Worm (Caenorhabditis elegans): ENCODE data around the gene frpr-9.
A peak's percentile ranks its signal among the peaks of the same experiment; 100 is the strongest.

The frpr-9 gene

DNA sequence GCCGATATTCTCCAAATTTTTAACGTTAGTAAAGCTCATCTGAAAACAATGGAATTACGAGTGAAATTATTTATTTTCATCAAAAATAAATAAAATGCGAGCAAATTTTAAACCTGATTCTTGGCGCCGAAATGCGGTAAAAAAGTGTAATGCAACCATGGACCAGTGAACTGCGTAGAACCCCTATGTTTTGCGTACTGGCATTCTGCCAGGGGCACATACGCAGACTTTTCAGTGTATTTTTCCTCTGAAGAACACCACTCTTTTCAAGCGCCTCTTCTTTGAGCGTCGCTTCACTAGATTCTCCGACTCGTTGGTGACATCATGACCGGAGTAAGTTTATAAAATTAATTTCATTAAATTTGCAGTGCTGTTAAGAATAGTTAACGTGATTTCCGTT is 26.4 kb upstream of the frpr-9 start, which contains the start of the genes ctf-4 and eef-1G (continued):
- TF ChIP-seq nhr-11 (tag; optimal IDR thresholded peaks at IDR 0.05) (peak; percentile 69), mef-2 (tag; optimal IDR thresholded peaks at IDR 0.05) (peak; percentile 48), efl-1 (optimal IDR thresholded peaks at IDR 0.05) (peak; percentile 96 to 99), efl-1 (GFP tag; optimal IDR thresholded peaks at IDR 0.05 in 1 of 2) (peak; percentile 94 to 99), unc-130 (tag; optimal IDR thresholded peaks at IDR 0.05) (peak; percentile 99), C16A3.4 (tag; optimal IDR thresholded peaks at IDR 0.05) (peak; percentile 98), nhr-84 (tag; optimal IDR thresholded peaks at IDR 0.05) (no peak), skn-1 (tag; optimal IDR thresholded peaks at IDR 0.05) (peak; percentile 96), grh-1 (GFP tag; IDR thresholded peaks at IDR 0.05) (peak; percentile 93), lin-14 (GFP tag; optimal IDR thresholded peaks at IDR 0.05) (peak; percentile 99), fkh-8 (tag; optimal IDR thresholded peaks at IDR 0.05) (peak; percentile 97), ceh-90 (tag; optimal IDR thresholded peaks at IDR 0.05) (no peak), Y116A8C.19 (tag; optimal IDR thresholded peaks at IDR 0.05; ENCODE audit: borderline replicate concordance) (no peak), pqm-1 (tag; optimal IDR thresholded peaks at IDR 0.05) (no peak), isw-1 (GFP tag; IDR thresholded peaks at IDR 0.05) (peak; percentile 94), nhr-19 (GFP tag; conservative IDR thresholded peaks at IDR 0.05) (peak; percentile 99), blmp-1 (tag; optimal IDR thresholded peaks at IDR 0.05) (peak; percentile 92), ceh-8 (GFP tag; optimal IDR thresholded peaks at IDR 0.05) (peak; percentile 72), swsn-7 (tag; optimal IDR thresholded peaks at IDR 0.05) (peak; percentile 95), nhr-71 (tag; optimal IDR thresholded peaks at IDR 0.05) (peak; percentile 98), aly-2 (tag; optimal IDR thresholded peaks at IDR 0.05) (peak; percentile 70), F16B12.6 (tag; optimal IDR thresholded peaks at IDR 0.05) (peak; percentile 68), sptf-1 (tag; optimal IDR thresholded peaks at IDR 0.05) (no peak), lsy-2 (tag; optimal IDR thresholded peaks at IDR 0.05) (peak; percentile 94 to 97), snu-23 (GFP tag; optimal IDR thresholded peaks at IDR 0.05) (peak; percentile 98), nhr-12 (tag; optimal IDR thresholded peaks at IDR 0.05) (no peak), nhr-47 (tag; optimal IDR thresholded peaks at IDR 0.05) (peak; percentile 96), irx-1 (tag; optimal IDR thresholded peaks at IDR 0.05) (peak; percentile 90), nhr-237 (tag; optimal IDR thresholded peaks at IDR 0.05) (peak; percentile 89), ztf-11 (tag; optimal IDR thresholded peaks at IDR 0.05) (peak in 1 of 2 experiments; percentile 67), pax-3 (tag; optimal IDR thresholded peaks at IDR 0.05) (peak; percentile 91), nhr-20 (tag; optimal IDR thresholded peaks at IDR 0.05) (peak; percentile 99), xbp-1 (tag; optimal IDR thresholded peaks at IDR 0.05) (peak; percentile 96), zag-1 (tag; optimal IDR thresholded peaks at IDR 0.05) (peak; percentile 46), elt-3 (tag; optimal IDR thresholded peaks at IDR 0.05) (peak in 4 of 6 experiments; percentile 30 to 96 (median 94)), ces-1 (GFP tag; optimal IDR thresholded peaks at IDR 0.05) (no peak), C04F5.9 (tag; optimal IDR thresholded peaks at IDR 0.05) (peak; percentile 53), unc-62 (GFP tag; optimal IDR thresholded peaks at IDR 0.05) (no peak), ceh-82 (tag; optimal IDR thresholded peaks at IDR 0.05) (peak; percentile 88 to 98 (median 94)), sup-37 (GFP tag; optimal IDR thresholded peaks at IDR 0.05) (peak; percentile 71), vab-15 (tag; optimal IDR thresholded peaks at IDR 0.05) (peak; percentile 74), zip-4 (GFP tag; optimal IDR thresholded peaks at IDR 0.05) (peak; percentile 85), aha-1 (tag; optimal IDR thresholded peaks at IDR 0.05) (peak; percentile 47), lir-3 (tag; optimal IDR thresholded peaks at IDR 0.05; ENCODE audit: poor library complexity) (peak; percentile 81), C34B4.2 (tag; optimal IDR thresholded peaks at IDR 0.05) (no peak), nhr-85 (tag) (peak; percentile 98), ztf-4 (tag; optimal IDR thresholded peaks at IDR 0.05) (peak; percentile 93), unc-98 (GFP tag; IDR thresholded peaks at IDR 0.05) (peak; percentile 72), dsc-1 (tag; optimal IDR thresholded peaks at IDR 0.05) (peak; percentile 95), ama-1 (optimal IDR thresholded peaks at IDR 0.05) (peak; percentile 51), snpc-4 (tag; optimal IDR thresholded peaks at IDR 0.05) (no peak), egl-27 (tag; optimal IDR thresholded peaks at IDR 0.05) (peak in 1 of 2 experiments; percentile 34), nhr-28 (tag; optimal IDR thresholded peaks at IDR 0.05) (no peak)

Measured in whole organism, L1 larva.